Fruit fly (Drosophila melanogaster) whole organism: Measurements from ENCODE around the gene CG34327.

ENCODE experiments used
- CG8478 ChIP-seq: fragments of >200 bp; optimal IDR thresholded peaks from 2 replicates; lab custom pipeline; 2018; ENCODE audit warnings: inconsistent platforms
- EcR ChIP-seq, 2 experiments: fragments of >200 bp; optimal IDR thresholded peaks; 2 replicates each; lab custom pipeline; 2017; ENCODE audit warnings: missing biosample characterization in 2 of 2, missing genetic modification characterization in 2 of 2, missing genetic modification reagents in 2 of 2
- psq ChIP-seq: fragments of >200 bp; optimal IDR thresholded peaks from 2 replicates; lab custom pipeline; 2017

- no peak for TF ChIP-seq CG8478 (lab: Kevin White, UChicago)
- no peak for TF ChIP-seq EcR (GFP tag; optimal IDR thresholded peaks at IDR 0.05; lab: Kevin White, UChicago)
- TF ChIP-seq psq: no peak
These were observed 45.1 kb downstream of the CG34327 start for dm6 chrX:17178484-17178921.
